Worm (Caenorhabditis elegans) whole organism, L2 larva: ENCODE measurements around the gene gpa-4.

ENCODE experiments used
- nhr-10 ChIP-seq: sonication (generic microtip); optimal IDR thresholded peaks from 2 replicates; lab custom pipeline; 2017; ENCODE audit warnings: missing biosample characterization, missing genetic modification characterization
- nhr-237 ChIP-seq: fragments of 150-350 bp; optimal IDR thresholded peaks from 2 replicates; lab custom pipeline; 2014; ENCODE audit warnings: missing biosample characterization, missing genetic modification characterization
- zag-1 ChIP-seq: fragments of 150-350 bp; optimal IDR thresholded peaks from 2 replicates; lab custom pipeline; 2014; ENCODE audit warnings: missing biosample characterization, missing genetic modification characterization

DNA sequence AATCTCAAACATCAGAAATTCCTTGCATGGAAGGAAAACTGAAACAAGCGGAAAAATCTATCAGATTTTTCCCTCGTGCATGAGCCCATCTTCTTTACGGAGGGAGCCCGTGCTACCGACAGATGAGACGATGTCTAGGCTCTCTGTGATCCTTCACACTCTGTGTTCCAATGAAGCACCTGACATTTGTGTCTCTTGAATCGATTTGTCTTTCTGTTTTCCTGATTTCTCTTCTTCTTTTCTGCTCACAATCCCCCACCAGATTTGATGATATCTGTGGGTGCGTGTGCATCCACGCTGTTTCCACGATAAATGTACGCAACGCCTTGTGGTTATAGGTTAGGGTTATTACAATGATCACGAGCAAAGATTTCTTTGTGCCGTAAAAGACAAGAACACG is 22.7 kb upstream of the gpa-4 start:
- TF ChIP-seq zag-1 (tag; lab: Kevin White, UChicago) (no peak), nhr-237 (tag; lab: Kevin White, UChicago) (no peak), nhr-10 (no peak)
